Worm (Caenorhabditis elegans): Measurements from ENCODE around the gene F55G11.7.

The F55G11.7 gene

DNA sequence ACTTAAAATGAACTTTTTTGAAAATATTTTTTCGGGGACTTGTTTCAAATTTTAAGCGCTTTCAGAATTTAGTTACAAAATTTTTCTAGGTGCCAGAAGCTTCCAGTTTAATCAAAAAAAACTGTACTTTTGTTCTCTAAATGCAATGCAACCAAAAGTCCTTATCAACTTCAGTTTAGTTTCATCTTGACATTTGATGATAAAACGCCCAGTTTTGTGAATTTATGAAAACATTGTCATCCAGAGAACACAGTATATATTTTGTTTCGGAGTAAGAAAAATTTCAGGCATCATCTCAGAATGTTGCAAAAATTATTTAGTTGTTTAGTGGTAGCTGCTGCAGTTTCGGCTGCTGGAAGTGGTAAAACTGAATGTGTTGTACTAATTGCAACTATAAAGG, 2.5 kb upstream of the F55G11.7 start, which contains the start of gene F55G11.6:
Gene F55G11.6 (plus strand): TSS at position 301 of the 400 bp plus-strand sequence.
- no peak for TF ChIP-seq irx-1 (tag; optimal IDR thresholded peaks at IDR 0.05)
- TF ChIP-seq nhr-28 (tag; optimal IDR thresholded peaks at IDR 0.05), result no peak
- TF ChIP-seq ceh-63 (GFP tag; optimal IDR thresholded peaks at IDR 0.05), result no peak
- TF ChIP-seq ztf-11 (tag; optimal IDR thresholded peaks at IDR 0.05), result no peak
- TF ChIP-seq nhr-11 (tag; optimal IDR thresholded peaks at IDR 0.05), result no peak
- no peak for TF ChIP-seq isw-1 (GFP tag; IDR thresholded peaks at IDR 0.05)
- no peak for TF ChIP-seq aha-1 (tag; optimal IDR thresholded peaks at IDR 0.05)
- TF ChIP-seq egl-27 (tag; optimal IDR thresholded peaks at IDR 0.05), result no peak
- no peak for TF ChIP-seq unc-30 (tag; optimal IDR thresholded peaks at IDR 0.05)
- TF ChIP-seq lin-39 (tag; optimal IDR thresholded peaks at IDR 0.05), result no peak
- no peak for TF ChIP-seq F16B12.6 (tag; optimal IDR thresholded peaks at IDR 0.05)
- TF ChIP-seq zag-1 (tag; optimal IDR thresholded peaks at IDR 0.05), result no peak
- no peak for TF ChIP-seq efl-3 (GFP tag; optimal IDR thresholded peaks at IDR 0.05)
- no peak for TF ChIP-seq nhr-19 (GFP tag; conservative IDR thresholded peaks at IDR 0.05)
- TF ChIP-seq mef-2 (tag; optimal IDR thresholded peaks at IDR 0.05), result no peak

DNA sequence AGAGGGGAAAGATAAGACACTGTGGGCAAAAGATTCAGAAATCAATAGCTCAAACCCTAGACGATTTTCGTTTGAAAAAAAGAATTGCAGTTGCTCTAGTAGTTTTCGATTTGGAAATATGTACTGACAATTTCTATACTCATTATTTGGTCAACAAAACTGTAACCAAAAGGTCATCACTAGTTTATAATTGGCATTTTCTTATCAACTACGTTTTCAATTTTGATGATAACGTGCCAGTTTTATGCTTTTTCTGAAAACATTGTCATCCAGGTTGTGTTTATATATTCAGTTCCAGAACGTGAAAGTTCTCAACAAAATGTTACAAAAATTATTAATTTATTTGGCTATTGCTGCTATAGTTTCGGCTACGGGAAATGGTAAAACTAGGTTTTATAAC, 2.3 kb downstream of the F55G11.7 start, which contains the start of gene F55G11.8:
Gene F55G11.8 (plus strand): TSS at position 245 of the 400 bp plus-strand sequence.
- TF ChIP-seq jun-1 (tag; optimal IDR thresholded peaks at IDR 0.05) (no peak), elt-2 (tag; optimal IDR thresholded peaks at IDR 0.05) (peak; percentile 65), unc-62 (GFP tag; optimal IDR thresholded peaks at IDR 0.05) (no peak)

DNA sequence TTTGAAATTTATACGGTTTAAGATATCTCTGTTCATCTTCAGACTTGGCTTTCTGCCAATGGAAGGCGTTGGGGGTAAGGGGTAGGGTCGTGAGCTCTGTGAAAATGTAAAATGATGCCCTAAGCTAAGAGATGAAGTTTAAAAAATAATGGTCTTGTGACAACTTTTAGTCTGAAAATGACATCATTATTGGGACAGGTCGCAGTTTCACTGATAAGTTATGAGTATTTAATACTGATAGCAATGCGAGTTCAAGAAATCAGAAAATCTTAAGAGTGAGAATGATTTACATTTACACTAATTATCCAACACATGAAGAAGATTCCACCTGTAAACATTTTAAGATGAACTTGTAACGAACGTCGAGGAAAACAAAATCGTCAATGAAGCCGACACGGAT, 4.4 kb downstream of the F55G11.7 start:
- no peak for TF ChIP-seq ces-1 (GFP tag; optimal IDR thresholded peaks at IDR 0.05)
- TF ChIP-seq efl-1 (optimal IDR thresholded peaks at IDR 0.05), result no peak
- TF ChIP-seq efl-1 (GFP tag; optimal IDR thresholded peaks at IDR 0.05 in 1 of 2), result peak in 1 of 2 experiments; percentile 15
- peak; percentile 74 for TF ChIP-seq elt-2 (tag; optimal IDR thresholded peaks at IDR 0.05)

DNA sequence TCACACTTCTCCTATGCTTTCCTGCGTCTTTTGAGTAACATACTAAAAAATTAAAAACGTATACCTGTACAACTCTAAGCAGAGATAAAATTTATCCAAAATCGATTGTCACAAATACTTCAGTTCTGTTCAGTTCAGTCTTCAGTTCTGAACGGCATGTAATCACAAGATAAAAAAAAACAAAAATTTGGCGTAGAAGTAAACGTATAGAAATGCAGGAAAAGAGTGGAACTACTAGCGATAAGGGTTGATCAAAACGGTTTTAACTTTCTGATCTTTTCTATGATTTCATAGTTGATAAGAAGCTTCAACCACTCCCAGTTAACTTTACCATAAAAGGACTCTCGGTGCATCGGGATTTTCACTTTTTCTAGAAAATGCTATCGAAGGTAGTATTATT, 4.8 kb downstream of the F55G11.7 start, which contains the start of gene dod-22:
Gene dod-22 (plus strand): TSS at position 301 of the 400 bp plus-strand sequence.
- TF ChIP-seq nhr-19 (GFP tag; conservative IDR thresholded peaks at IDR 0.05), result no peak
- no peak for TF ChIP-seq nhr-11 (tag; optimal IDR thresholded peaks at IDR 0.05)
- no peak for TF ChIP-seq elt-2 (tag; optimal IDR thresholded peaks at IDR 0.05)
- TF ChIP-seq nhr-71 (tag; optimal IDR thresholded peaks at IDR 0.05), result no peak
- no peak for TF ChIP-seq nhr-76 (tag; optimal IDR thresholded peaks at IDR 0.05)
- TF ChIP-seq pax-3 (tag; optimal IDR thresholded peaks at IDR 0.05), result no peak

DNA sequence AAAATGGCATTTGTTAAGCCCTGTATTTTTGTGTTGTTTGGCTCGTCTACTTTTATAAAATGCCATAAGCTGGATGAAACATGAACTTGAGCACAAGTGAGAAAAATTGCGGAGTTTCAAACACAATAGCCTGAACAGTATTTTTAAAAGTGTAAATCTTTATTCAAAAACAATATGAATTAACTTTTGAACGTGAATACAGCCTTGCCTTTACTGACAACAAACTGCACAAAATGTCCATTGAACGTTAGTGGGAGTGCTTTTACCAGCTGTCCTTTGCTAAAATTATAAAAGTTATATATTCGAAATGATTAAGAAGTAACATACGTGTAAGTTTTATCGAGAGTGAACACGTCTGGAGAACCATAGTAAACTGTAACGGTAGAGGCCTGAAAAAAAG, 7.1 kb downstream of the F55G11.7 start:
- TF ChIP-seq lin-14 (GFP tag; optimal IDR thresholded peaks at IDR 0.05), result no peak
- TF ChIP-seq grh-1 (GFP tag; IDR thresholded peaks at IDR 0.05), result no peak
- TF ChIP-seq isw-1 (GFP tag; IDR thresholded peaks at IDR 0.05), result no peak
- TF ChIP-seq nhr-85 (tag), result no peak
- TF ChIP-seq nhr-47 (tag; optimal IDR thresholded peaks at IDR 0.05), result no peak
- no peak for TF ChIP-seq hlh-4 (tag; optimal IDR thresholded peaks at IDR 0.05)
- TF ChIP-seq snu-23 (GFP tag; optimal IDR thresholded peaks at IDR 0.05), result no peak

DNA sequence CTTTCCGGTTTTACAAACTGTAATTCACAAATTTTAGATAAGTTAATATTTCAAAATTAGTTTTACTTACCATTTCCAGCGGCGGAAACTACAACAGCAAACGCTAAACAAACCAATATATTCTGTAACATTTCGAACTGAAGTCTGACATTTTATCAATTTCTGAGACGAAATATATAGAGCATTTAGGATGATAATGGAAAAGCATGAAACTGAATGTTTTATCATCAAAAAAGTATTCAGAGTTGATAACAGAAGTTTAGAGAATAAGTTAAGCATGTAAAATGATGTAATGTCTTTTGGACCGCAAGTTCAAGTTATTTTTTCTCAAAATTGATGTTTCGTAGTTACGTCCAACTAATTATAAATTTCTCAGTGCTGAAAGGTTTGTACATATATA, 8.9 kb downstream of the F55G11.7 start, which contains the start of gene F55G11.2:
Gene F55G11.2 (minus strand): TSS at position 149 of the 400 bp plus-strand sequence.
- TF ChIP-seq ceh-88 (GFP tag; IDR thresholded peaks at IDR 0.05), result no peak
- TF ChIP-seq lin-15B (tag; optimal IDR thresholded peaks at IDR 0.05), result no peak
- no peak for TF ChIP-seq fkh-10 (GFP tag; optimal IDR thresholded peaks at IDR 0.05)
- TF ChIP-seq efl-1 (optimal IDR thresholded peaks at IDR 0.05), result no peak
- peak in 1 of 2 experiments; percentile 87 for TF ChIP-seq efl-1 (GFP tag; optimal IDR thresholded peaks at IDR 0.05 in 1 of 2)
- no peak for TF ChIP-seq ceh-63 (GFP tag; optimal IDR thresholded peaks at IDR 0.05)
- no peak for TF ChIP-seq efl-3 (GFP tag; optimal IDR thresholded peaks at IDR 0.05)
- TF ChIP-seq nhr-237 (tag; optimal IDR thresholded peaks at IDR 0.05), result no peak
- peak; percentile 6 for TF ChIP-seq skn-1 (tag; optimal IDR thresholded peaks at IDR 0.05)
- TF ChIP-seq elt-2 (tag; optimal IDR thresholded peaks at IDR 0.05), result peak; percentile 86

Measured in whole organism, L1 larva.